Worm (Caenorhabditis elegans) whole organism, L1 larva: ENCODE data around the gene trpp-4.

Experiments used
- lir-3 ChIP-seq: sonication (generic microtip); optimal IDR thresholded peaks from 2 replicates; lab custom pipeline; 2016; ENCODE audit warnings: mild to moderate bottlenecking, missing genetic modification characterization, moderate library complexity, missing compliant biosample characterization; ENCODE audit not compliant: poor library complexity
- nhr-12 ChIP-seq: sonication (generic microtip); optimal IDR thresholded peaks from 2 replicates; lab custom pipeline; 2017; ENCODE audit warnings: missing biosample characterization, missing genetic modification characterization
- nhr-237 ChIP-seq: fragments of 150-350 bp; optimal IDR thresholded peaks from 2 replicates; lab custom pipeline; 2014; ENCODE audit warnings: missing biosample characterization, missing genetic modification characterization
- sptf-1 ChIP-seq: fragments of 150-350 bp; optimal IDR thresholded peaks from 2 replicates; lab custom pipeline; 2014; ENCODE audit warnings: missing biosample characterization, missing genetic modification characterization
- unc-130 ChIP-seq: fragments of 150-350 bp; optimal IDR thresholded peaks from 2 replicates; lab custom pipeline; 2017; ENCODE audit warnings: missing biosample characterization, missing genetic modification characterization, inconsistent platforms

DNA sequence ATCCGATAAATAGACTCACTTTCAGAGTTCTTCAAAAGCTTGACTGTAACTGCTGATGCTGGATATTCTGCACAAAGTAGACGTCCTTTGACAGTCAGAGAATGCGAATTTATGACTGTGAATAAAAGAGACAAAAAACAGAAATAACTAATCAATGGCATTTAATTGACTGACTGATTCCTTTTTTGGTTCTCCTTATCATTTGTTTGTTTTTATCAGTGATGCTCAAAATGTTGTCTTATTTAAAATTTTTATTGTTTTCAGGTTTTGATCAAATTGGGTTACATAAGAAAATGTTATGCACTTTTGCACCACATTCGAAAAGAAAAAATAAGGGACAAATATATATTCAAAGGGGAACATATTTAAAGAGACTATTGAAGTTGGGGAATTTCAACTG is 43.8 kb upstream of the trpp-4 start, which contains the start of gene ttr-49:
- TF ChIP-seq nhr-12 (no peak), unc-130 (no peak), lir-3 (tag; lab: Kevin White, UChicago) (no peak), sptf-1 (no peak), nhr-237 (tag; lab: Kevin White, UChicago) (no peak)
